Worm (Caenorhabditis elegans) whole organism, mixed stage, embryonic: ENCODE results near the gene fbxa-164.

ENCODE experiments used
- blmp-1 ChIP-seq: fragments of 150-350 bp; optimal IDR thresholded peaks from 2 replicates; lab custom pipeline; 2014; ENCODE audit warnings: missing biosample characterization, missing genetic modification characterization
- ceh-39 ChIP-seq: fragments of 150-350 bp; optimal IDR thresholded peaks from 2 replicates; lab custom pipeline; 2014; ENCODE audit warnings: missing biosample characterization, missing genetic modification characterization
- drap-1 ChIP-seq: fragments of 200-800 bp; sonication (Bioruptor generic); optimal IDR thresholded peaks from 3 replicates; lab custom pipeline; 2018; ENCODE audit warnings: mild to moderate bottlenecking, missing genetic modification characterization, missing compliant biosample characterization
- elt-1 ChIP-seq: sonication (generic microtip); optimal IDR thresholded peaks from 2 replicates; lab custom pipeline; 2017; ENCODE audit warnings: missing genetic modification characterization, mild to moderate bottlenecking, missing compliant biosample characterization, antibody characterized with exemption, moderate library complexity, borderline replicate concordance; ENCODE audit not compliant: insufficient read depth
- ham-2 ChIP-seq: fragments of 200-800 bp; sonication (Bioruptor generic); optimal IDR thresholded peaks from 2 replicates; lab custom pipeline; 2018; ENCODE audit warnings: mild to moderate bottlenecking, missing genetic modification characterization, missing compliant biosample characterization
- lsy-2 ChIP-seq: fragments of 150-350 bp; optimal IDR thresholded peaks from 2 replicates; lab custom pipeline; 2014; ENCODE audit warnings: missing biosample characterization, missing genetic modification characterization
- mls-2 ChIP-seq: sonication (generic microtip); optimal IDR thresholded peaks from 2 replicates; lab custom pipeline; 2016; ENCODE audit warnings: mild to moderate bottlenecking, missing genetic modification characterization, moderate library complexity, missing compliant biosample characterization
- nhr-2 ChIP-seq: fragments of 150-350 bp; optimal IDR thresholded peaks from 2 replicates; lab custom pipeline; 2014; ENCODE audit warnings: missing biosample characterization, missing genetic modification characterization
- nhr-237 ChIP-seq: fragments of 150-350 bp; optimal IDR thresholded peaks from 2 replicates; lab custom pipeline; 2014; ENCODE audit warnings: missing biosample characterization, missing genetic modification characterization
- nhr-28 ChIP-seq: fragments of 150-350 bp; optimal IDR thresholded peaks from 2 replicates; lab custom pipeline; 2014; ENCODE audit warnings: missing biosample characterization, missing genetic modification characterization
- sem-2 ChIP-seq: fragments of 200-800 bp; sonication (Bioruptor generic); optimal IDR thresholded peaks from 2 replicates; lab custom pipeline; 2018; ENCODE audit warnings: mild to moderate bottlenecking, missing genetic modification characterization, missing compliant biosample characterization
- snpc-4 ChIP-seq: fragments of 150-350 bp; optimal IDR thresholded peaks from 2 replicates; lab custom pipeline; 2014; ENCODE audit warnings: missing biosample characterization, missing genetic modification characterization
- unc-62 ChIP-seq: fragments of 150-350 bp; optimal IDR thresholded peaks from 2 replicates; lab custom pipeline; 2014; ENCODE audit warnings: missing biosample characterization, missing genetic modification reagents, missing genetic modification characterization

DNA sequence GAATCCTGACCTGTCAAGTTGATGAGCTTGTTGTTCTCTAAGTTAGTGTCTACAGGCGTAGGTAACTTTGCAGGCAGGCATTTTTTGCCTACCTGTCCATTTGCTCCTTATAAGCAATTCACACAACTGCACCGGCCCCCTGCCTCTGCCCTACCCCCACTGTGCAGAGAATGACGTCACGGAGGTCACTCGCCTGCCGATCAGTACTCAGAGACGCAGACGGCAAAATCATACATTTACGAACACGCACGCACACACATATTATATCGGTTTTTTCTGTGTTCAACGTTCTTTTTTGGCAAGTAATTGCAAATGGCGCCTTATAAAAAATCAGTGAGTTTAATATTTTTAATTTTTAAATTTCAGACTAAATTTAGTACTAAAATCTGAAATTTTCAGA is 49.6 kb upstream of the fbxa-164 start, which contains the start of gene duxl-1:
- no peak for TF ChIP-seq ham-2 (GFP tag; lab: Kevin White, UChicago)
- TF ChIP-seq lsy-2 (tag; lab: Kevin White, UChicago): no peak
- no peak for TF ChIP-seq blmp-1 (tag; lab: Kevin White, UChicago)
- TF ChIP-seq sem-2 (GFP tag; lab: Kevin White, UChicago): no peak
- TF ChIP-seq unc-62 (GFP tag; lab: Kevin White, UChicago): no peak
- TF ChIP-seq nhr-237 (tag; lab: Kevin White, UChicago): no peak
- no peak for TF ChIP-seq nhr-2 (tag; lab: Kevin White, UChicago)
- no peak for TF ChIP-seq snpc-4 (tag; lab: Kevin White, UChicago)
- peak; percentile 93 for TF ChIP-seq ceh-39 (tag; lab: Kevin White, UChicago)
- TF ChIP-seq elt-1 (tag; lab: Kevin White, UChicago): no peak
- no peak for TF ChIP-seq drap-1 (GFP tag; lab: Kevin White, UChicago)
- TF ChIP-seq nhr-28 (tag; lab: Kevin White, UChicago): no peak
- no peak for TF ChIP-seq mls-2 (tag; lab: Kevin White, UChicago)
